Worm (Caenorhabditis elegans) whole organism, young adult: ENCODE results near the gene F01D5.1.
A peak's percentile ranks its signal among the peaks of the same experiment; 100 is the strongest.

Experiments
- F49E8.2 ChIP-seq: sonication (generic microtip); optimal IDR thresholded peaks from 3 replicates; lab custom pipeline; 2017; ENCODE audit warnings: missing genetic modification characterization, mild to moderate bottlenecking, missing compliant biosample characterization, antibody characterized with exemption, moderate library complexity; ENCODE audit not compliant: insufficient read depth
- F57C9.4 ChIP-seq: sonication (generic microtip); optimal IDR thresholded peaks from 2 replicates; lab custom pipeline; 2017; ENCODE audit warnings: mild to moderate bottlenecking, missing genetic modification characterization, missing compliant biosample characterization
- attf-5 ChIP-seq: fragments of 200-800 bp; sonication (Bioruptor generic); optimal IDR thresholded peaks from 2 replicates; lab custom pipeline; 2018; ENCODE audit warnings: mild to moderate bottlenecking, missing genetic modification characterization, missing compliant biosample characterization
- ceh-58 ChIP-seq: fragments of 200-800 bp; sonication (Bioruptor generic); IDR thresholded peaks from 2 replicates; pipeline ENCODE4 v1.3.6; 2022; ENCODE audit warnings: missing genetic modification characterization, missing compliant biosample characterization
- dpff-1 ChIP-seq: sonication (generic microtip); optimal IDR thresholded peaks from 2 replicates; lab custom pipeline; 2017; ENCODE audit warnings: mild to moderate bottlenecking, missing genetic modification characterization, missing compliant biosample characterization
- ets-4 ChIP-seq: fragments of 200-800 bp; sonication (Bioruptor generic); optimal IDR thresholded peaks from 2 replicates; lab custom pipeline; 2018; ENCODE audit warnings: mild to moderate bottlenecking, missing genetic modification characterization, missing compliant biosample characterization
- hmg-20 ChIP-seq: fragments of 200-800 bp; sonication (Bioruptor generic); IDR thresholded peaks from 2 replicates; pipeline ENCODE4 v1.3.6; 2022; ENCODE audit warnings: missing genetic modification reagents, missing genetic modification characterization, missing compliant biosample characterization
- mcd-1 ChIP-seq: fragments of 200-800 bp; sonication (Bioruptor generic); IDR thresholded peaks from 2 replicates; pipeline ENCODE4 v1.3.6; 2022; ENCODE audit warnings: missing genetic modification reagents, missing genetic modification characterization, missing compliant biosample characterization
- tbp1 ChIP-seq: fragments of 200-800 bp; sonication (Bioruptor generic); optimal IDR thresholded peaks from 2 replicates; lab custom pipeline; 2018; ENCODE audit warnings: mild to moderate bottlenecking, missing genetic modification characterization, missing compliant biosample characterization

DNA sequence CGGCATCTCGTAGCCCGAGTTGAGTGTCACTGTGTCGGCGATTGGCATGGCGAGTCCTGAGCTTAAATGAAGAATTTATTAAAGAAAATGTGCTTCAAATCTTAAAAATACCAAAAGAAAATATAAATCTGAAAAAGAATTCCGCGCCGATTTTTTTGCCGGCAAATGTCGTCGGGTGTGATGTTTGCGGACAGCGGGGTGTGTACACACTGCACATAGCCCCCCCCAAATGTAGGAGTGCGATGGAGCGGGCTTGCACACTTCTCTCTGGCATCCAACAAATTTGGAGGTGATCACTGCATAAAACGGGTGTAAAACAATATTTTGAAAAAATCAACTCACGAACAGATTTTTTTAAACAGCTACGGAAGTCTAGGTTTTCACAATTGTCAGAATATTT is 21.2 kb downstream of the F01D5.1 start, which contains the start of gene Y39G8B.2:
- no peak for TF ChIP-seq hmg-20 (GFP tag; lab: Robert Waterston, UW)
- no peak for TF ChIP-seq ets-4 (GFP tag; lab: Kevin White, UChicago)
- peak; percentile 45 for TF ChIP-seq tbp1 (GFP tag; lab: Kevin White, UChicago)
- no peak for TF ChIP-seq F49E8.2
- no peak for TF ChIP-seq dpff-1
- no peak for TF ChIP-seq ceh-58 (GFP tag; lab: Robert Waterston, UW)
- TF ChIP-seq F57C9.4 (tag; lab: Kevin White, UChicago): no peak
- TF ChIP-seq mcd-1: peak; percentile 96
- peak; percentile 95 for TF ChIP-seq attf-5 (GFP tag; lab: Kevin White, UChicago)
